Worm (Caenorhabditis elegans) whole organism, late embryonic: ENCODE results near the gene chil-14.

Experiments used
- ceh-48 ChIP-seq: sonication (generic microtip); optimal IDR thresholded peaks from 2 replicates; lab custom pipeline; 2016; ENCODE audit warnings: missing genetic modification characterization, inconsistent platforms, missing compliant biosample characterization
- hlh-8 ChIP-seq: sonication (generic microtip); optimal IDR thresholded peaks from 2 replicates; lab custom pipeline; 2016; ENCODE audit warnings: missing genotype, missing genetic modification characterization, missing compliant biosample characterization
- npax-4 ChIP-seq: sonication (generic microtip); optimal IDR thresholded peaks from 2 replicates; lab custom pipeline; 2016; ENCODE audit warnings: missing genetic modification characterization, missing compliant biosample characterization
- unc-55 ChIP-seq: sonication (generic microtip); optimal IDR thresholded peaks from 2 replicates; lab custom pipeline; 2017; ENCODE audit warnings: missing biosample characterization, missing genetic modification reagents, missing genetic modification characterization

ce11 chrV:1499140-1499539, 44.3 kb downstream of the chil-14 start, which contains the start of gene sru-27:
- TF ChIP-seq ceh-48 (tag; lab: Kevin White, UChicago) (no peak), hlh-8 (no peak), unc-55 (GFP tag; lab: Kevin White, UChicago) (no peak), npax-4 (no peak)
